Worm (Caenorhabditis elegans): ENCODE data around the gene nhr-271.

The nhr-271 gene

ce11 chrV:16591992-16592798 is 11.9 kb upstream of the nhr-271 start, which contains the start of gene srh-269 (continued):
- peak; percentile 63 for TF ChIP-seq ztf-18 (tag; optimal IDR thresholded peaks at IDR 0.05)
- TF ChIP-seq ceh-40 (GFP tag; IDR thresholded peaks at IDR 0.05): no peak
- no peak for TF ChIP-seq hlh-26 (GFP tag; conservative IDR thresholded peaks at IDR 0.05)
- peak; percentile 89 for TF ChIP-seq attf-6 (GFP tag; IDR thresholded peaks at IDR 0.05)
- TF ChIP-seq athp-1 (tag; optimal IDR thresholded peaks at IDR 0.05): peak; percentile 58
- TF ChIP-seq dpff-1 (tag; optimal IDR thresholded peaks at IDR 0.05): peak; percentile 6
- TF ChIP-seq egl-18 (GFP tag; IDR thresholded peaks at IDR 0.05): no peak
- peak; percentile 69 for TF ChIP-seq rcor-1 (GFP tag; IDR thresholded peaks at IDR 0.05)
- TF ChIP-seq mes-4 (tag; optimal IDR thresholded peaks at IDR 0.05): peak; percentile 10
- no peak for TF ChIP-seq F23B12.7 (tag; optimal IDR thresholded peaks at IDR 0.05; ENCODE audit: insufficient read depth)
- TF ChIP-seq ztf-22 (GFP tag; optimal IDR thresholded peaks at IDR 0.05): no peak
- TF ChIP-seq somi-1 (GFP tag; optimal IDR thresholded peaks at IDR 0.05): peak; percentile 74
- no peak for TF ChIP-seq efl-1 (GFP tag; optimal IDR thresholded peaks at IDR 0.05)
- peak; percentile 92 for TF ChIP-seq egl-44 (GFP tag; IDR thresholded peaks at IDR 0.05)
- peak; percentile 88 for TF ChIP-seq K11D2.4 (GFP tag; IDR thresholded peaks at IDR 0.05)
- peak; percentile 32 for TF ChIP-seq egrh-3 (GFP tag; IDR thresholded peaks at IDR 0.05)
- TF ChIP-seq Y95B8A.8 (GFP tag; IDR thresholded peaks at IDR 0.05): peak; percentile 79
- 0 out of 2 replicates have a peak, but pooled peaks have one; percentile 55 for TF ChIP-seq sea-2 (GFP tag; IDR thresholded peaks at IDR 0.05)
- TF ChIP-seq madf-3 (GFP tag; IDR thresholded peaks at IDR 0.05): peak; percentile 85
- no peak for TF ChIP-seq F39B2.1 (GFP tag; IDR thresholded peaks at IDR 0.05)
- peak; percentile 80 for TF ChIP-seq lsy-27 (tag; optimal IDR thresholded peaks at IDR 0.05; ENCODE audit: borderline replicate concordance, insufficient read depth)
- peak; percentile 96 for TF ChIP-seq F52B5.7 (tag; optimal IDR thresholded peaks at IDR 0.05)
- TF ChIP-seq hsf-1 (GFP tag; IDR thresholded peaks at IDR 0.05): peak; percentile 61; the same call in 1 of the 2 replicates
- TF ChIP-seq madf-6 (GFP tag; IDR thresholded peaks at IDR 0.05): peak; percentile 58
- peak; percentile 93 for TF ChIP-seq B0261.1 (tag; optimal IDR thresholded peaks at IDR 0.05)
- peak; percentile 13 for TF ChIP-seq mel-28 (tag; optimal IDR thresholded peaks at IDR 0.05; ENCODE audit: borderline replicate concordance)
- TF ChIP-seq F57C9.4 (tag; optimal IDR thresholded peaks at IDR 0.05): peak; percentile 43
- TF ChIP-seq mcd-1 (GFP tag; IDR thresholded peaks at IDR 0.05): peak; percentile 77
- peak; percentile 75 for TF ChIP-seq T26A5.8 (tag; optimal IDR thresholded peaks at IDR 0.05)
- TF ChIP-seq aptf-2 (GFP tag; conservative IDR thresholded peaks at IDR 0.05): no peak
- TF ChIP-seq lin-35 (GFP tag; optimal IDR thresholded peaks at IDR 0.05): peak in 1 of 3 experiments; percentile 46
- TF ChIP-seq unc-130 (GFP tag; optimal IDR thresholded peaks at IDR 0.05): peak; percentile 68
- peak; percentile 51 for TF ChIP-seq gei-17 (GFP tag; optimal IDR thresholded peaks at IDR 0.05)
- peak; percentile 88; the same call in 1 of the 2 replicates for TF ChIP-seq ceh-58 (GFP tag; IDR thresholded peaks at IDR 0.05)
- peak; percentile 27 for TF ChIP-seq hlh-12 (tag; optimal IDR thresholded peaks at IDR 0.05)
- TF ChIP-seq nhr-179 (tag; optimal IDR thresholded peaks at IDR 0.05): no peak
- no peak for TF ChIP-seq akir-1 (GFP tag; optimal IDR thresholded peaks at IDR 0.05)
- peak; percentile 60; the same call in 1 of the 2 replicates for TF ChIP-seq Y67H2A.10 (GFP tag; conservative IDR thresholded peaks at IDR 0.05)
- TF ChIP-seq ztf-28 (GFP tag; IDR thresholded peaks at IDR 0.05): peak; percentile 76; the same call in 1 of the 2 replicates
- TF ChIP-seq nfya-1 (tag; optimal IDR thresholded peaks at IDR 0.05; ENCODE audit: borderline replicate concordance, insufficient read depth): no peak
- TF ChIP-seq F10E7.11 (tag; optimal IDR thresholded peaks at IDR 0.05): peak; percentile 85

Data from whole organism, young adult.